Worm (Caenorhabditis elegans): ENCODE data around the gene C52E2.4.

The C52E2.4 gene

DNA sequence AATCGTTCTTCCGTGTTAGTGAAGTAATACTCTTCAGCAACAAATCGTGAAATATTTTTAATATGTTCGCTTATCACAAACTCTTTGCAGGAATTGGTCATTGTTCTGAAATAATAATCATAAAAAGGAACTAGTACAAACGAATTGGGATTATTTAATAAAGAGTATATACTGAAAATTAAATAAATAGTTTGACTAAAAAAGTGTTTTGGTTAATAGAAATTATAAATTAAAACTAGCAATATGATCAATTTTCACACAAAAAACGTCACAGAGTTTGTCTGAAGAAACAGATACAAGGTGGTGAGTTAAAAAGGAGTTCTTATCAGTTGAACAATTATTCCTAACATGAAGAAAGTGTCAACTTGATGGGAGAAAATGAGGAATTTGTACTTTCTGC is 39.8 kb downstream of the C52E2.4 start, which contains the start of gene math-5:
Gene math-5 (minus strand): TSS at position 101 of the 400 bp plus-strand sequence.
- TF ChIP-seq lin-11 (tag; optimal IDR thresholded peaks at IDR 0.05) (no peak), Y55F3AM.14 (GFP tag; optimal IDR thresholded peaks at IDR 0.05) (no peak), mdl-1 (tag; optimal IDR thresholded peaks at IDR 0.05) (no peak), C34F6.9 (tag; optimal IDR thresholded peaks at IDR 0.05) (no peak), sma-3 (GFP tag; optimal IDR thresholded peaks at IDR 0.05) (no peak), unc-62 (GFP tag; optimal IDR thresholded peaks at IDR 0.05) (no peak), nhr-10 (tag; optimal IDR thresholded peaks at IDR 0.05) (no peak), ZK546.5 (tag; optimal IDR thresholded peaks at IDR 0.05) (no peak), lin-13 (GFP tag; optimal IDR thresholded peaks at IDR 0.05) (no peak), mab-5 (tag; optimal IDR thresholded peaks at IDR 0.05) (no peak), nhr-12 (tag; optimal IDR thresholded peaks at IDR 0.05) (no peak), unc-55 (GFP tag; optimal IDR thresholded peaks at IDR 0.05) (no peak), nhr-23 (tag; optimal IDR thresholded peaks at IDR 0.05) (no peak), nhr-6 (tag; optimal IDR thresholded peaks at IDR 0.05) (no peak), unc-39 (tag; optimal IDR thresholded peaks at IDR 0.05) (no peak), gmeb-1 (tag; optimal IDR thresholded peaks at IDR 0.05) (no peak), blmp-1 (tag; optimal IDR thresholded peaks at IDR 0.05; ENCODE audit: insufficient read depth) (no peak)

ce11 chrII:1884635-1885034 is 41.7 kb downstream of the C52E2.4 start, which contains the start of gene math-6:
math-6 (minus strand) TSS chrII:1884735.
- TF ChIP-seq ceh-16 (tag; optimal IDR thresholded peaks at IDR 0.05), result no peak

DNA sequence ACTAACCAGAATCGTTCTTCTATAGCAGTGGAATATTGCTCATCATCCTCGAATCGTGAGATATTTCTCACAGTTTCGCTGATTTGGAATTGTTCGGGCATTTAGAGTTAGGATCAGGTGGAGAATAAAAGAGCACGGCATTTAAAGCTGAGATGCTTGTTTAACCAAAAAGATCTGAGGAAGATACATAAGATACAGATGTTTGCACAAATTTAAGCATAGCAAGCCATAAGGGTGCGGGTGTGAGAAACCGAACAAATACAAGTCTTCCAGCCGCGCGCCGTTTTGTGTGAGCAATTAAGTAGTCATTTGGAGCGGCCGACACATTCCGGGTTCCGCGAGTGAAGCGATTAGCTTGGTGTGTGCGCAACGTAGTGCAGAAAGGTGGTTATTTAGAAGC is 43.4 kb downstream of the C52E2.4 start, which contains the start of gene math-7:
Gene math-7 (minus strand): TSS at position 101 of the 400 bp plus-strand sequence.
- no peak for TF ChIP-seq ama-1 (optimal IDR thresholded peaks at IDR 0.05)
- TF ChIP-seq ceh-82 (tag; optimal IDR thresholded peaks at IDR 0.05), result no peak
- TF ChIP-seq nhr-237 (tag; optimal IDR thresholded peaks at IDR 0.05), result no peak
- TF ChIP-seq ZK546.5 (tag; optimal IDR thresholded peaks at IDR 0.05), result no peak
- no peak for TF ChIP-seq unc-55 (GFP tag; optimal IDR thresholded peaks at IDR 0.05)
- TF ChIP-seq nhr-12 (tag; optimal IDR thresholded peaks at IDR 0.05), result no peak
- no peak for TF ChIP-seq zag-1 (tag; optimal IDR thresholded peaks at IDR 0.05)
- no peak for TF ChIP-seq nhr-129 (tag; optimal IDR thresholded peaks at IDR 0.05)

- TF ChIP-seq C34F6.9 (tag; optimal IDR thresholded peaks at IDR 0.05), result no peak
- TF ChIP-seq lin-13 (GFP tag; optimal IDR thresholded peaks at IDR 0.05), result no peak
- no peak for TF ChIP-seq nhr-77 (tag; optimal IDR thresholded peaks at IDR 0.05)
- TF ChIP-seq sem-4 (tag; optimal IDR thresholded peaks at IDR 0.05), result no peak
Observed at ce11 chrII:1889071-1889470, 46.1 kb downstream of the C52E2.4 start, which contains the start of gene math-8. math-8 (minus strand) TSS chrII:1889171.

ce11 chrII:1890682-1891081 is 47.7 kb downstream of the C52E2.4 start, which contains the start of gene math-9:
math-9 (minus strand) TSS chrII:1890782.
- TF ChIP-seq unc-39 (tag; optimal IDR thresholded peaks at IDR 0.05) (no peak), ztf-11 (tag; optimal IDR thresholded peaks at IDR 0.05) (no peak), lsy-2 (tag; optimal IDR thresholded peaks at IDR 0.05) (no peak), nhr-11 (tag; optimal IDR thresholded peaks at IDR 0.05) (no peak), ceh-16 (tag; optimal IDR thresholded peaks at IDR 0.05) (no peak), egl-27 (tag; optimal IDR thresholded peaks at IDR 0.05) (no peak), peb-1 (tag; optimal IDR thresholded peaks at IDR 0.05) (no peak), unc-55 (GFP tag; optimal IDR thresholded peaks at IDR 0.05) (no peak), F13H6.1 (tag; optimal IDR thresholded peaks at IDR 0.05) (no peak), zag-1 (tag; optimal IDR thresholded peaks at IDR 0.05) (no peak), lin-13 (GFP tag; optimal IDR thresholded peaks at IDR 0.05) (no peak)

DNA sequence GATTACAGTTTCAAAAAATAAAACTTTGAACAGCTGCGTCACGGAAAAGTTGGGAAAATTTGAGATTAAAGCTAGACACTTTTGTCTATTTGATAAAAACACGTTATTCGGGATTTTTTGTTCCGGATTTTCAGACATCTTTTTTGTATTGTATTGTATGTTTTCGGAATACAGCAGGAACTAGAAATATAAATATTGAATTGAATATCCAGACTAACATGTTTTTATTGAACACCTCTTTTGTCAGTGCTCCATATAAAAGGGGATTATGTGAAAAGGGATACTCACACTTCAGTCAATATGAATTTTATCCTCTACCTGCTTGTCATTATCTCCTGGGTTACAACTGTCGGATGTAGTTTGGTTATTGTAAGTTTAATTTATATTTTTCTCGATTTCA is 51.0 kb downstream of the C52E2.4 start, which contains the start of gene C16C4.1:
Gene C16C4.1 (plus strand): TSS at position 301 of the 400 bp plus-strand sequence.
- no peak for TF ChIP-seq blmp-1 (tag; optimal IDR thresholded peaks at IDR 0.05; ENCODE audit: insufficient read depth)
- TF ChIP-seq sma-3 (GFP tag; optimal IDR thresholded peaks at IDR 0.05), result no peak
- TF ChIP-seq mab-5 (tag; optimal IDR thresholded peaks at IDR 0.05), result no peak
- no peak for TF ChIP-seq ceh-16 (tag; optimal IDR thresholded peaks at IDR 0.05)
- no peak for TF ChIP-seq skn-1 (tag; optimal IDR thresholded peaks at IDR 0.05)
- no peak for TF ChIP-seq C34F6.9 (tag; optimal IDR thresholded peaks at IDR 0.05)
- no peak for TF ChIP-seq unc-55 (GFP tag; optimal IDR thresholded peaks at IDR 0.05)
- TF ChIP-seq fos-1 (tag; optimal IDR thresholded peaks at IDR 0.05), result no peak
- TF ChIP-seq gmeb-1 (tag; optimal IDR thresholded peaks at IDR 0.05), result no peak
- TF ChIP-seq lin-39 (tag; optimal IDR thresholded peaks at IDR 0.05), result no peak
- no peak for TF ChIP-seq peb-1 (tag; optimal IDR thresholded peaks at IDR 0.05)
- TF ChIP-seq nhr-6 (tag; optimal IDR thresholded peaks at IDR 0.05), result no peak
- TF ChIP-seq ceh-82 (tag; optimal IDR thresholded peaks at IDR 0.05), result no peak
- TF ChIP-seq egl-27 (tag; optimal IDR thresholded peaks at IDR 0.05), result no peak
- no peak for TF ChIP-seq mdl-1 (tag; optimal IDR thresholded peaks at IDR 0.05)
- no peak for TF ChIP-seq nhr-25 (tag; optimal IDR thresholded peaks at IDR 0.05)

Measured in whole organism, L2 larva.